Fruit fly (Drosophila melanogaster): ENCODE results near the gene bou.
A peak's percentile ranks its signal among the peaks of the same experiment; 100 is the strongest.

Gene bou

dm6 chrX:7014931-7015428 lies 28.7 kb downstream of the bou start (continued):
- TF ChIP-seq CG3847 (GFP tag; IDR thresholded peaks at IDR 0.05) (peak; percentile 44), Dfd (GFP tag; optimal IDR thresholded peaks at IDR 0.05) (no peak), CG16813 (GFP tag; IDR thresholded peaks at IDR 0.05; ENCODE audit: partially characterized antibody) (peak; percentile 64), CG2202 (tag; optimal IDR thresholded peaks at IDR 0.05) (no peak), repo (GFP tag; optimal IDR thresholded peaks at IDR 0.05) (no peak), Ptx1 (GFP tag; IDR thresholded peaks at IDR 0.05) (peak; percentile 57), CG7357 (GFP tag; IDR thresholded peaks at IDR 0.05) (no peak), slbo (GFP tag; IDR thresholded peaks at IDR 0.05) (peak; percentile 65), dan (GFP tag; IDR thresholded peaks at IDR 0.05) (no peak), NK7.1 (GFP tag; optimal IDR thresholded peaks at IDR 0.05) (peak; percentile 17), phol (tag; optimal IDR thresholded peaks at IDR 0.05) (peak; percentile 19), zf30C (GFP tag; optimal IDR thresholded peaks at IDR 0.05) (no peak), CG17186 (GFP tag; optimal IDR thresholded peaks at IDR 0.05) (peak; percentile 63), Hr39 (optimal IDR thresholded peaks at IDR 0.05) (no peak), BEAF-32 (GFP tag; optimal IDR thresholded peaks at IDR 0.05) (peak; percentile 73), gem (tag; optimal IDR thresholded peaks at IDR 0.05) (peak; percentile 55), sisA (GFP tag; IDR thresholded peaks at IDR 0.05) (peak; percentile 32; the same call in 1 of the 2 replicates), bcd (GFP tag; optimal IDR thresholded peaks at IDR 0.05) (peak; percentile 15), Nf-YA (GFP tag; IDR thresholded peaks at IDR 0.05) (peak; percentile 35; the same call in 1 of the 2 replicates), CG15696 (tag; optimal IDR thresholded peaks at IDR 0.05) (peak; percentile 18), CG10274 (GFP tag; optimal IDR thresholded peaks at IDR 0.05) (no peak), pan (optimal IDR thresholded peaks at IDR 0.05) (peak in 1 of 2 experiments; percentile 3), pan (GFP tag; optimal IDR thresholded peaks at IDR 0.05 in 1 of 2, IDR thresholded peaks at IDR 0.05 in 1 of 2) (peak in 1 of 2 experiments; percentile 60), da (GFP tag; optimal IDR thresholded peaks at IDR 0.05) (no peak), CG31365 (tag; optimal IDR thresholded peaks at IDR 0.05) (peak; percentile 98), oc (tag; optimal IDR thresholded peaks at IDR 0.05) (no peak), CG10979 (tag; optimal IDR thresholded peaks at IDR 0.05) (peak; percentile 26), disco-r (GFP tag; optimal IDR thresholded peaks at IDR 0.05) (no peak), slou (GFP tag; optimal IDR thresholded peaks at IDR 0.05) (peak; percentile 19), Mrtf (GFP tag; IDR thresholded peaks at IDR 0.05) (peak; percentile 59; the same call in 1 of the 3 replicates), CG12299 (tag; optimal IDR thresholded peaks at IDR 0.05) (peak; percentile 15), CG17829 (tag; optimal IDR thresholded peaks at IDR 0.05) (peak; percentile 42), lilli (GFP tag; optimal IDR thresholded peaks at IDR 0.05) (peak; percentile 84), Mad (GFP tag; optimal IDR thresholded peaks at IDR 0.05) (peak; percentile 27), CG1024 (GFP tag; IDR thresholded peaks at IDR 0.05) (0 out of 2 replicates have a peak, but pooled peaks have one; percentile 3), CG12104 (GFP tag; optimal IDR thresholded peaks at IDR 0.05) (no peak), en (GFP tag; optimal IDR thresholded peaks at IDR 0.05) (peak; percentile 44), ems (GFP tag; optimal IDR thresholded peaks at IDR 0.05) (peak; percentile 16), trem (tag; optimal IDR thresholded peaks at IDR 0.05) (peak; percentile 48), NC2β (GFP tag; optimal IDR thresholded peaks at IDR 0.05) (peak; percentile 10), bbx (GFP tag; IDR thresholded peaks at IDR 0.05; ENCODE audit: partially characterized antibody) (peak; percentile 49; the same call in 1 of the 2 replicates), corto (GFP tag; optimal IDR thresholded peaks at IDR 0.05) (no peak), CG7963 (GFP tag; IDR thresholded peaks at IDR 0.05; ENCODE audit: partially characterized antibody) (peak; percentile 46; the same call in 1 of the 3 replicates), CG12071 (GFP tag; optimal IDR thresholded peaks at IDR 0.05) (no peak), CG15269 (tag; optimal IDR thresholded peaks at IDR 0.05) (peak; percentile 47), tna (GFP tag; IDR thresholded peaks at IDR 0.05; ENCODE audit: partially characterized antibody) (peak; percentile 58; the same call in 1 of the 2 replicates), jigr1 (GFP tag; IDR thresholded peaks at IDR 0.05) (no peak), CG5180 (GFP tag; optimal IDR thresholded peaks at IDR 0.05) (no peak), CG3726 (GFP tag; IDR thresholded peaks at IDR 0.05) (0 out of 3 replicates have a peak, but pooled peaks have one; percentile 19), dmrt11E (tag; optimal IDR thresholded peaks at IDR 0.05) (no peak), wor (GFP tag; IDR thresholded peaks at IDR 0.05) (no peak)
